Fruit fly (Drosophila melanogaster): ENCODE measurements around the gene tim.

tim gene

dm6 chr2L:3478034-3478880 is 29.7 kb downstream of the tim start, which contains the start of gene Thor (continued):
- TF ChIP-seq CG33213 (GFP tag; optimal IDR thresholded peaks at IDR 0.05) (peak; percentile 67), ATbp (GFP tag; optimal IDR thresholded peaks at IDR 0.05) (peak; percentile 74), CG31365 (tag; optimal IDR thresholded peaks at IDR 0.05) (peak; percentile 46), CG5953 (GFP tag; IDR thresholded peaks at IDR 0.05) (peak; percentile 86), Abd-B (GFP tag; optimal IDR thresholded peaks at IDR 0.05) (no peak), Trl (optimal IDR thresholded peaks at IDR 0.05) (peak; percentile 98 to 99), Trl (GFP tag; optimal IDR thresholded peaks at IDR 0.05) (peak; percentile 89), CG9932 (GFP tag; IDR thresholded peaks at IDR 0.05) (peak; percentile 71), ato (GFP tag; IDR thresholded peaks at IDR 0.05; ENCODE audit: partially characterized antibody) (peak; percentile 52), dm (GFP tag; optimal IDR thresholded peaks at IDR 0.05) (peak; percentile 56), ftz-f1 (GFP tag; optimal IDR thresholded peaks at IDR 0.05) (peak; percentile 58), CG18599 (GFP tag; optimal IDR thresholded peaks at IDR 0.05) (peak; percentile 85), ken (GFP tag; IDR thresholded peaks at IDR 0.05) (peak; percentile 75; the same call in 2 of the 3 replicates), CG30431 (GFP tag; optimal IDR thresholded peaks at IDR 0.05) (no peak), psq (GFP tag; optimal IDR thresholded peaks at IDR 0.05) (peak; percentile 41), CG3838 (GFP tag; optimal IDR thresholded peaks at IDR 0.05) (no peak), jigr1 (GFP tag; IDR thresholded peaks at IDR 0.05) (no peak), CG3847 (GFP tag; IDR thresholded peaks at IDR 0.05) (peak; percentile 46; the same call in 1 of the 2 replicates), Lpt (GFP tag; optimal IDR thresholded peaks at IDR 0.05) (no peak), CG17612 (GFP tag; IDR thresholded peaks at IDR 0.05) (no peak), prd (optimal IDR thresholded peaks at IDR 0.05) (no peak), prd (GFP tag; IDR thresholded peaks at IDR 0.05) (peak; percentile 34; the same call in 2 of the 3 replicates), Gug (GFP tag; IDR thresholded peaks at IDR 0.05) (no peak), Ada2b (GFP tag; IDR thresholded peaks at IDR 0.05) (peak; percentile 44), Nf-YB (GFP tag; optimal IDR thresholded peaks at IDR 0.05) (peak; percentile 22), zen (tag; optimal IDR thresholded peaks at IDR 0.05) (no peak), BEAF-32 (GFP tag; optimal IDR thresholded peaks at IDR 0.05) (no peak), PHDP (tag; optimal IDR thresholded peaks at IDR 0.05) (peak; percentile 49), CG17359 (tag; optimal IDR thresholded peaks at IDR 0.05) (peak; percentile 69), Bgb (GFP tag; IDR thresholded peaks at IDR 0.05; ENCODE audit: partially characterized antibody) (peak; percentile 75), grau (tag; optimal IDR thresholded peaks at IDR 0.05) (peak; percentile 52), tx (GFP tag; optimal IDR thresholded peaks at IDR 0.05) (peak; percentile 2), eve (GFP tag; optimal IDR thresholded peaks at IDR 0.05) (no peak), grn (GFP tag; optimal IDR thresholded peaks at IDR 0.05) (peak; percentile 40), CG11456 (GFP tag; IDR thresholded peaks at IDR 0.05) (peak; percentile 86), CG32767 (GFP tag; IDR thresholded peaks at IDR 0.05) (peak; percentile 66), Meics (GFP tag; optimal IDR thresholded peaks at IDR 0.05) (peak; percentile 70), CG43689 (GFP tag; IDR thresholded peaks at IDR 0.05) (peak; percentile 43; the same call in 1 of the 2 replicates), Ssrp (tag; optimal IDR thresholded peaks at IDR 0.05) (no peak), fd3F (GFP tag; optimal IDR thresholded peaks at IDR 0.05) (no peak), da (GFP tag; optimal IDR thresholded peaks at IDR 0.05) (no peak), nerfin-2 (GFP tag; IDR thresholded peaks at IDR 0.05; ENCODE audit: partially characterized antibody) (no peak), Sry-δ (GFP tag; optimal IDR thresholded peaks at IDR 0.05) (peak; percentile 11), luna (GFP tag; optimal IDR thresholded peaks at IDR 0.05) (peak; percentile 35), CG3065 (GFP tag; optimal IDR thresholded peaks at IDR 0.05) (no peak), NfI (GFP tag; optimal IDR thresholded peaks at IDR 0.05) (peak; percentile 60), CG8089 (GFP tag; optimal IDR thresholded peaks at IDR 0.05) (peak; percentile 45), cad (GFP tag; optimal IDR thresholded peaks at IDR 0.05) (no peak), scrt (GFP tag; optimal IDR thresholded peaks at IDR 0.05) (peak; percentile 48), ranshi (GFP tag; IDR thresholded peaks at IDR 0.05) (peak; percentile 71; the same call in 1 of the 2 replicates)
